Worm (Caenorhabditis elegans) whole organism, L3 larva: Measurements from ENCODE around the gene srsx-31.

ENCODE experiments used
- ZK546.5 ChIP-seq: sonication (generic microtip); optimal IDR thresholded peaks from 2 replicates; lab custom pipeline; 2017; ENCODE audit warnings: missing biosample characterization, missing genetic modification characterization
- ama-1 ChIP-seq: fragments of 150-350 bp; optimal IDR thresholded peaks from 2 replicates; lab custom pipeline; 2018
- ceh-28 ChIP-seq: fragments of 150-350 bp; optimal IDR thresholded peaks from 2 replicates; lab custom pipeline; 2014; ENCODE audit warnings: missing biosample characterization, missing genetic modification reagents, missing genetic modification characterization
- egl-27 ChIP-seq: sonication (generic microtip); optimal IDR thresholded peaks from 4 replicates; lab custom pipeline; 2017; ENCODE audit warnings: missing biosample characterization, missing genetic modification reagents, missing genetic modification characterization
- elt-1 ChIP-seq: fragments of 150-350 bp; optimal IDR thresholded peaks from 2 replicates; lab custom pipeline; 2014; ENCODE audit warnings: missing biosample characterization, missing genetic modification characterization
- elt-3 ChIP-seq, 3 experiments: fragments of 150-350 bp in 1 of 3; sonication (generic microtip) in 2 of 3; optimal IDR thresholded peaks; 2 replicates in 2 of 3; 4 replicates in 1 of 3; lab custom pipeline; 2014 to 2017; ENCODE audit warnings: missing biosample characterization in 3 of 3, missing genetic modification characterization in 3 of 3
- fkh-10 ChIP-seq: sonication (generic microtip); optimal IDR thresholded peaks from 2 replicates; lab custom pipeline; 2017; ENCODE audit warnings: missing biosample characterization, missing genetic modification reagents, missing genetic modification characterization
- lin-15B ChIP-seq: fragments of 150-350 bp; optimal IDR thresholded peaks from 2 replicates; lab custom pipeline; 2014; ENCODE audit warnings: missing biosample characterization, missing genetic modification characterization
- lin-39 ChIP-seq: fragments of 150-350 bp; optimal IDR thresholded peaks from 2 replicates; lab custom pipeline; 2018; ENCODE audit warnings: missing biosample characterization, missing genetic modification reagents, missing genetic modification characterization
- nhr-11 ChIP-seq: fragments of 150-350 bp; optimal IDR thresholded peaks from 2 replicates; lab custom pipeline; 2014; ENCODE audit warnings: missing biosample characterization, missing genetic modification characterization
- nhr-28 ChIP-seq: fragments of 150-350 bp; optimal IDR thresholded peaks from 2 replicates; lab custom pipeline; 2014; ENCODE audit warnings: missing biosample characterization, missing genetic modification characterization
- tbx-2 ChIP-seq: sonication (generic microtip); optimal IDR thresholded peaks from 2 replicates; lab custom pipeline; 2016; ENCODE audit warnings: mild to moderate bottlenecking, missing genetic modification characterization, missing compliant biosample characterization
- ztf-11 ChIP-seq: fragments of 150-350 bp; optimal IDR thresholded peaks from 2 replicates; lab custom pipeline; 2014; ENCODE audit warnings: missing biosample characterization, missing genetic modification characterization
- ztf-4 ChIP-seq: fragments of 150-350 bp; optimal IDR thresholded peaks from 2 replicates; lab custom pipeline; 2014; ENCODE audit warnings: missing biosample characterization, missing genetic modification characterization

DNA sequence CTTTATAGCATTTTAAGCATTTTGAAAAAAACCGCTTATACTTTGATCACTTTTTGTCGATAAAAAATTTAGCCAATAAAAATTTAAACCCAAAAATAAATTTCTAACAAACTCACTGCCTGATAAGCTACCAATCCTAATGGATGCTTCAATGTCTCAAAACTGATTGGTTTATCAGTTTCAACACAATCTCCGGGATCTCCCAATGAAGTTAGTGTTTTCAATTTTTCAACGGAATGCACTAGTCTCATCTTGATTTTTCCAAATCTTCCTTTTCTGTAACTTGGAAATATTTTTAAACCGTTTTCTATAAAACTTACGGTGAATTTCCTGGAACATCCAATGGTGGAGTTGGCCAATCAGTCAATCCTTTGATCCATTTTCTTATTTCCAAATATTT lies 31.2 kb downstream of the srsx-31 start:
- no peak for TF ChIP-seq nhr-28 (tag; lab: Kevin White, UChicago)
- no peak for TF ChIP-seq fkh-10
- no peak for TF ChIP-seq lin-39
- no peak for TF ChIP-seq elt-1 (tag; lab: Kevin White, UChicago)
- TF ChIP-seq ceh-28 (tag; lab: Kevin White, UChicago), result no peak
- TF ChIP-seq ZK546.5 (tag; lab: Kevin White, UChicago), result no peak
- TF ChIP-seq elt-3 (tag; optimal IDR thresholded peaks at IDR 0.05; lab: Kevin White, UChicago), result no peak
- no peak for TF ChIP-seq tbx-2 (tag; lab: Kevin White, UChicago)
- no peak for TF ChIP-seq nhr-11
- no peak for TF ChIP-seq ama-1 (lab: Kevin White, UChicago)
- no peak for TF ChIP-seq ztf-4
- TF ChIP-seq lin-15B (tag; lab: Kevin White, UChicago), result no peak
- TF ChIP-seq egl-27 (tag; lab: Kevin White, UChicago), result no peak
- TF ChIP-seq ztf-11 (tag; lab: Kevin White, UChicago), result no peak
